Fruit fly (Drosophila melanogaster) whole organism, embryonic: ENCODE measurements around the gene Acp65Aa.
A peak's percentile ranks its signal among the peaks of the same experiment; 100 is the strongest.

ENCODE experiments used
- B-H2 ChIP-seq: fragments of 200-800 bp; sonication (Bioruptor generic); optimal IDR thresholded peaks from 2 replicates; lab custom pipeline; 2018; ENCODE audit warnings: missing biosample characterization, mild to moderate bottlenecking, missing genetic modification characterization
- CG10979 ChIP-seq: fragments of 200-800 bp; sonication (Bioruptor generic); optimal IDR thresholded peaks from 2 replicates; lab custom pipeline; 2018; ENCODE audit warnings: missing biosample characterization, mild to moderate bottlenecking, missing genetic modification characterization, moderate library complexity
- CG12155 ChIP-seq: fragments of 200-800 bp; sonication (Bioruptor generic); optimal IDR thresholded peaks from 3 replicates; lab custom pipeline; 2016; ENCODE audit warnings: missing biosample characterization, missing genetic modification characterization
- CG15269 ChIP-seq: fragments of 200-800 bp; sonication (Bioruptor generic); optimal IDR thresholded peaks from 2 replicates; lab custom pipeline; 2018; ENCODE audit warnings: missing biosample characterization, mild to moderate bottlenecking, missing genetic modification characterization, moderate library complexity
- CG16863 ChIP-seq: fragments of 200-800 bp; sonication (Bioruptor generic); optimal IDR thresholded peaks from 3 replicates; lab custom pipeline; 2016; ENCODE audit warnings: missing biosample characterization, missing genetic modification characterization
- CG17568 ChIP-seq: fragments of 200-800 bp; sonication (Bioruptor generic); optimal IDR thresholded peaks from 2 replicates; lab custom pipeline; 2018; ENCODE audit warnings: missing biosample characterization, mild to moderate bottlenecking, missing genetic modification characterization, moderate library complexity
- CG1792 ChIP-seq: fragments of 200-800 bp; sonication (Bioruptor generic); optimal IDR thresholded peaks from 2 replicates; lab custom pipeline; 2016; ENCODE audit warnings: missing biosample characterization, missing genetic modification characterization
- CG2712 ChIP-seq: fragments of 200-800 bp; optimal IDR thresholded peaks from 3 replicates; lab custom pipeline; 2019; ENCODE audit warnings: missing biosample characterization, mild to moderate bottlenecking, missing genetic modification characterization, moderate library complexity
- CG31224 ChIP-seq: fragments of 200-800 bp; sonication (Bioruptor generic); IDR thresholded peaks from 2 replicates; pipeline ENCODE4 v1.3.6; 2022; ENCODE audit warnings: missing biosample characterization, missing genetic modification characterization
- CG3163 ChIP-seq: fragments of 200-800 bp; sonication (Bioruptor generic); optimal IDR thresholded peaks from 3 replicates; lab custom pipeline; 2016; ENCODE audit warnings: missing biosample characterization, missing genetic modification characterization
- CG3407 ChIP-seq: fragments of 200-800 bp; sonication (Bioruptor generic); optimal IDR thresholded peaks from 2 replicates; lab custom pipeline; 2018; ENCODE audit warnings: missing biosample characterization, mild to moderate bottlenecking, missing genetic modification characterization
- CG3995 ChIP-seq: fragments of 200-800 bp; sonication (Bioruptor generic); optimal IDR thresholded peaks from 3 replicates; lab custom pipeline; 2016; ENCODE audit warnings: missing biosample characterization, missing genetic modification characterization
- CG42726 ChIP-seq: fragments of 200-800 bp; sonication (Bioruptor generic); IDR thresholded peaks from 2 replicates; pipeline ENCODE4 v1.3.6; 2022; ENCODE audit warnings: missing biosample characterization, missing genetic modification characterization; ENCODE audit not compliant: partially characterized antibody
- CG4282 ChIP-seq: fragments of 200-800 bp; sonication (Bioruptor generic); optimal IDR thresholded peaks from 2 replicates; lab custom pipeline; 2016; ENCODE audit warnings: missing biosample characterization, missing genetic modification characterization
- CG43689 ChIP-seq: fragments of 200-800 bp; sonication (Bioruptor generic); IDR thresholded peaks from 2 replicates; pipeline ENCODE4 v1.3.6; 2022; ENCODE audit warnings: missing biosample characterization, missing genetic modification characterization
- CG4617 ChIP-seq: fragments of 200-800 bp; sonication (Bioruptor generic); optimal IDR thresholded peaks from 3 replicates; lab custom pipeline; 2016; ENCODE audit warnings: missing biosample characterization, missing genetic modification characterization, borderline replicate concordance
- CG6683 ChIP-seq: fragments of 200-800 bp; sonication (Bioruptor generic); optimal IDR thresholded peaks from 2 replicates; lab custom pipeline; 2017; ENCODE audit warnings: missing biosample characterization, mild to moderate bottlenecking, missing genetic modification characterization, missing genetic modification reagents
- CG7271 ChIP-seq: fragments of 200-800 bp; sonication (Bioruptor generic); optimal IDR thresholded peaks from 2 replicates; lab custom pipeline; 2018; ENCODE audit warnings: missing biosample characterization, mild to moderate bottlenecking, missing genetic modification characterization, moderate library complexity
- CG7372 ChIP-seq: fragments of 200-800 bp; sonication (Bioruptor generic); IDR thresholded peaks from 2 replicates; pipeline ENCODE4 v1.3.6; 2022; ENCODE audit warnings: missing biosample characterization, missing genetic modification characterization
- CG7745 ChIP-seq: fragments of 200-800 bp; sonication (Bioruptor generic); optimal IDR thresholded peaks from 2 replicates; lab custom pipeline; 2018; ENCODE audit warnings: missing biosample characterization, mild to moderate bottlenecking, missing genetic modification characterization, moderate library complexity
- CG8281 ChIP-seq: fragments of 200-800 bp; sonication (Bioruptor generic); optimal IDR thresholded peaks from 2 replicates; lab custom pipeline; 2018; ENCODE audit warnings: missing biosample characterization, mild to moderate bottlenecking, missing genetic modification characterization, moderate library complexity
- CG9609 ChIP-seq: fragments of 200-800 bp; sonication (Bioruptor generic); optimal IDR thresholded peaks from 3 replicates; lab custom pipeline; 2016; ENCODE audit warnings: missing biosample characterization, missing genetic modification characterization
- CG9817 ChIP-seq: fragments of 200-800 bp; sonication (Bioruptor generic); optimal IDR thresholded peaks from 2 replicates; lab custom pipeline; 2018; ENCODE audit warnings: missing biosample characterization, mild to moderate bottlenecking, missing genetic modification characterization, moderate library complexity
- CkIIα-i1 ChIP-seq: fragments of 200-800 bp; sonication (Bioruptor generic); IDR thresholded peaks from 2 replicates; pipeline ENCODE4 v1.3.6; 2022; ENCODE audit warnings: missing biosample characterization, missing genetic modification characterization
- Dad ChIP-seq: fragments of 200-800 bp; sonication (Bioruptor generic); optimal IDR thresholded peaks from 3 replicates; lab custom pipeline; 2016; ENCODE audit warnings: missing biosample characterization, missing genetic modification characterization
- E2f2 ChIP-seq: fragments of 200-800 bp; sonication (Bioruptor generic); IDR thresholded peaks from 2 replicates; pipeline ENCODE4 v1.3.6; 2022; ENCODE audit warnings: missing biosample characterization, missing genetic modification characterization
- ERR ChIP-seq: fragments of 200-800 bp; sonication (Bioruptor generic); optimal IDR thresholded peaks from 2 replicates; lab custom pipeline; 2016; ENCODE audit warnings: missing biosample characterization, missing genetic modification characterization
- HLH3B ChIP-seq: fragments of 200-800 bp; sonication (Bioruptor generic); IDR thresholded peaks from 2 replicates; pipeline ENCODE4 v1.3.6; 2022; ENCODE audit warnings: missing biosample characterization, missing genetic modification characterization
- HLH54F ChIP-seq: fragments of 200-800 bp; sonication (Bioruptor generic); optimal IDR thresholded peaks from 3 replicates; lab custom pipeline; 2016; ENCODE audit warnings: missing biosample characterization, missing genetic modification characterization
- Hey ChIP-seq: fragments of 200-800 bp; sonication (Bioruptor generic); optimal IDR thresholded peaks from 3 replicates; lab custom pipeline; 2018; ENCODE audit warnings: missing biosample characterization, mild to moderate bottlenecking, missing genetic modification characterization
- Hr3 ChIP-seq: fragments of 200-800 bp; sonication (Bioruptor generic); optimal IDR thresholded peaks from 3 replicates; lab custom pipeline; 2016; ENCODE audit warnings: missing biosample characterization, missing genetic modification characterization
- Meics ChIP-seq: fragments of 200-800 bp; sonication (Bioruptor generic); optimal IDR thresholded peaks from 2 replicates; lab custom pipeline; 2017; ENCODE audit warnings: missing biosample characterization, mild to moderate bottlenecking, missing genetic modification characterization
- Spps ChIP-seq: fragments of 200-800 bp; sonication (Bioruptor generic); optimal IDR thresholded peaks from 2 replicates; lab custom pipeline; 2018; ENCODE audit warnings: missing biosample characterization, mild to moderate bottlenecking, missing genetic modification characterization
- Sry-β ChIP-seq: fragments of 200-800 bp; sonication (Bioruptor generic); optimal IDR thresholded peaks from 2 replicates; lab custom pipeline; 2018; ENCODE audit warnings: missing biosample characterization, mild to moderate bottlenecking, missing genetic modification characterization, moderate library complexity
- YL-1 ChIP-seq: fragments of 200-800 bp; sonication (Bioruptor generic); optimal IDR thresholded peaks from 3 replicates; lab custom pipeline; 2017; ENCODE audit warnings: missing biosample characterization, mild to moderate bottlenecking, missing genetic modification characterization
- bcd ChIP-seq: fragments of 200-800 bp; sonication (Bioruptor generic); optimal IDR thresholded peaks from 2 replicates; lab custom pipeline; 2017; ENCODE audit warnings: missing biosample characterization, mild to moderate bottlenecking, missing genetic modification characterization
- cg ChIP-seq: fragments of 200-800 bp; sonication (Bioruptor generic); optimal IDR thresholded peaks from 3 replicates; lab custom pipeline; 2019; ENCODE audit warnings: missing biosample characterization, mild to moderate bottlenecking, missing genetic modification characterization, moderate library complexity
- croc ChIP-seq: fragments of 200-800 bp; sonication (Bioruptor generic); conservative IDR thresholded peaks from 3 replicates; pipeline ENCODE4 v1.3.6; 2022; ENCODE audit warnings: missing biosample characterization, missing genetic modification characterization
- en ChIP-seq: fragments of 200-800 bp; sonication (Bioruptor generic); optimal IDR thresholded peaks from 2 replicates; lab custom pipeline; 2016; ENCODE audit warnings: missing biosample characterization, missing genetic modification characterization
- esg ChIP-seq: fragments of 200-800 bp; sonication (Bioruptor generic); conservative IDR thresholded peaks from 2 replicates; pipeline ENCODE4 v1.3.6; 2022; ENCODE audit warnings: missing biosample characterization, missing genetic modification characterization
- ham ChIP-seq: fragments of 200-800 bp; sonication (Bioruptor generic); IDR thresholded peaks from 2 replicates; pipeline ENCODE4 v1.3.6; 2022; ENCODE audit warnings: missing biosample characterization, missing genetic modification characterization
- klu ChIP-seq: fragments of 200-800 bp; sonication (Bioruptor generic); IDR thresholded peaks from 2 replicates; pipeline ENCODE4 v1.3.6; 2022; ENCODE audit warnings: missing biosample characterization, missing genetic modification characterization
- maf-S ChIP-seq: fragments of 200-800 bp; sonication (Bioruptor generic); optimal IDR thresholded peaks from 2 replicates; lab custom pipeline; 2016; ENCODE audit warnings: missing biosample characterization, missing genetic modification characterization
- nau ChIP-seq: fragments of 200-800 bp; sonication (Bioruptor generic); optimal IDR thresholded peaks from 3 replicates; lab custom pipeline; 2017; ENCODE audit warnings: missing biosample characterization, mild to moderate bottlenecking, missing genetic modification characterization, missing genetic modification reagents
- phol ChIP-seq: fragments of 200-800 bp; sonication (Bioruptor generic); optimal IDR thresholded peaks from 3 replicates; lab custom pipeline; 2018; ENCODE audit warnings: missing biosample characterization, mild to moderate bottlenecking, missing genetic modification characterization, moderate library complexity
- seq ChIP-seq: fragments of 200-800 bp; sonication (Bioruptor generic); IDR thresholded peaks from 2 replicates; pipeline ENCODE4 v1.3.6; 2022; ENCODE audit warnings: missing biosample characterization, missing genetic modification characterization
- sim ChIP-seq: fragments of 200-800 bp; sonication (Bioruptor generic); IDR thresholded peaks from 2 replicates; pipeline ENCODE4 v1.3.6; 2022; ENCODE audit warnings: missing biosample characterization, missing genetic modification characterization
- tll ChIP-seq, 2 experiments: fragments of 200-800 bp in 1 of 2; fragments of >200 bp in 1 of 2; sonication (Bioruptor generic) in 1 of 2; optimal IDR thresholded peaks; 2 replicates each; lab custom pipeline; 2017 to 2019; ENCODE audit warnings: missing biosample characterization in 2 of 2, missing genetic modification characterization in 2 of 2, mild to moderate bottlenecking in 1 of 2, moderate library complexity in 1 of 2
- tna ChIP-seq: fragments of 200-800 bp; sonication (Bioruptor generic); IDR thresholded peaks from 2 replicates; pipeline ENCODE4 v1.3.6; 2022; ENCODE audit warnings: missing biosample characterization, missing genetic modification characterization; ENCODE audit not compliant: partially characterized antibody
- trem ChIP-seq: fragments of 200-800 bp; optimal IDR thresholded peaks from 3 replicates; lab custom pipeline; 2019; ENCODE audit warnings: missing biosample characterization, mild to moderate bottlenecking, missing genetic modification characterization, moderate library complexity

Gene Acp65Aa

dm6 chr3L:6184884-6185438, 32.4 kb upstream of the Acp65Aa start, which contains the start of the genes D19B and CG43293 (continued):
- TF ChIP-seq CG7745 (tag; lab: Kevin White, UChicago), result no peak
- peak; percentile 80 for TF ChIP-seq CG9817
- peak; percentile 59; the same call in 1 of the 2 replicates for TF ChIP-seq tna
- peak; percentile 70 for TF ChIP-seq CG43689
- TF ChIP-seq CG3407 (GFP tag; lab: Kevin White, UChicago), result peak; percentile 65
- peak; percentile 97 for TF ChIP-seq cg (GFP tag; lab: Kevin White, UChicago)
- peak; percentile 89 for TF ChIP-seq CG15269 (tag; lab: Kevin White, UChicago)
- TF ChIP-seq CG8281 (tag; lab: Kevin White, UChicago), result peak; percentile 61
- TF ChIP-seq B-H2, result peak; percentile 87
- TF ChIP-seq CG12155 (GFP tag; lab: Kevin White, UChicago), result peak; percentile 100
- no peak for TF ChIP-seq CG7271
- peak; percentile 72; the same call in 1 of the 2 replicates for TF ChIP-seq ham (GFP tag; lab: Robert Waterston, UW)
- peak; percentile 33 for TF ChIP-seq CG3995 (GFP tag; lab: Kevin White, UChicago)
- peak; percentile 89 for TF ChIP-seq bcd (GFP tag; lab: Kevin White, UChicago)
- peak; percentile 43; the same call in 1 of the 2 replicates for TF ChIP-seq CkIIα-i1 (GFP tag; lab: Robert Waterston, UW)
- TF ChIP-seq E2f2, result peak; percentile 69
- peak; percentile 73 for TF ChIP-seq CG7372 (GFP tag; lab: Robert Waterston, UW)
- peak; percentile 76 for TF ChIP-seq CG31224 (GFP tag; lab: Robert Waterston, UW)
- peak; percentile 84 for TF ChIP-seq esg (GFP tag; lab: Robert Waterston, UW)
- peak; percentile 92 for TF ChIP-seq klu (GFP tag; lab: Robert Waterston, UW)
- peak; percentile 86 for TF ChIP-seq CG10979 (tag; lab: Kevin White, UChicago)
- peak; percentile 90 for TF ChIP-seq ERR (GFP tag; lab: Kevin White, UChicago)
- TF ChIP-seq CG2712 (tag; lab: Kevin White, UChicago), result peak; percentile 91
- peak; percentile 91 for TF ChIP-seq HLH54F (GFP tag; lab: Kevin White, UChicago)
- peak; percentile 78 for TF ChIP-seq seq (GFP tag; lab: Robert Waterston, UW)
- peak in 1 of 2 experiments; percentile 76 for TF ChIP-seq tll (GFP tag; optimal IDR thresholded peaks at IDR 0.05; lab: Kevin White, UChicago)
- TF ChIP-seq nau (GFP tag; lab: Kevin White, UChicago), result no peak
- peak; percentile 90 for TF ChIP-seq Meics (GFP tag; lab: Kevin White, UChicago)
- TF ChIP-seq CG1792, result peak; percentile 79
- TF ChIP-seq Hey (tag; lab: Kevin White, UChicago), result peak; percentile 23
- peak; percentile 65 for TF ChIP-seq CG3163
- peak; percentile 91 for TF ChIP-seq HLH3B (GFP tag; lab: Robert Waterston, UW)
- TF ChIP-seq CG4617 (GFP tag; lab: Kevin White, UChicago), result peak; percentile 82
- TF ChIP-seq en (GFP tag; lab: Kevin White, UChicago), result peak; percentile 33
- peak; percentile 78 for TF ChIP-seq maf-S (GFP tag; lab: Kevin White, UChicago)
- peak; percentile 80 for TF ChIP-seq Dad
- TF ChIP-seq Sry-β (GFP tag; lab: Kevin White, UChicago), result peak; percentile 84
- TF ChIP-seq sim (GFP tag; lab: Robert Waterston, UW), result peak; percentile 69
- TF ChIP-seq Hr3 (GFP tag; lab: Kevin White, UChicago), result peak; percentile 89
- peak; percentile 81 for TF ChIP-seq phol (tag; lab: Kevin White, UChicago)
- TF ChIP-seq CG42726 (GFP tag; lab: Robert Waterston, UW), result no peak
- peak; percentile 80 for TF ChIP-seq CG16863 (GFP tag; lab: Kevin White, UChicago)
- peak; percentile 95 for TF ChIP-seq YL-1 (GFP tag; lab: Kevin White, UChicago)
- TF ChIP-seq Spps (tag; lab: Kevin White, UChicago), result peak; percentile 74
- peak; percentile 87 for TF ChIP-seq CG9609
- TF ChIP-seq CG4282 (GFP tag; lab: Kevin White, UChicago), result peak; percentile 70
- no peak for TF ChIP-seq CG17568 (GFP tag; lab: Kevin White, UChicago)
- peak; percentile 61; the same call in 2 of the 3 replicates for TF ChIP-seq croc (GFP tag; lab: Robert Waterston, UW)
- TF ChIP-seq trem (tag; lab: Kevin White, UChicago), result peak; percentile 72
- TF ChIP-seq CG6683 (GFP tag; lab: Kevin White, UChicago), result peak; percentile 69
